Fruit fly (Drosophila melanogaster): ENCODE data around the gene ifc.

ifc gene

DNA sequence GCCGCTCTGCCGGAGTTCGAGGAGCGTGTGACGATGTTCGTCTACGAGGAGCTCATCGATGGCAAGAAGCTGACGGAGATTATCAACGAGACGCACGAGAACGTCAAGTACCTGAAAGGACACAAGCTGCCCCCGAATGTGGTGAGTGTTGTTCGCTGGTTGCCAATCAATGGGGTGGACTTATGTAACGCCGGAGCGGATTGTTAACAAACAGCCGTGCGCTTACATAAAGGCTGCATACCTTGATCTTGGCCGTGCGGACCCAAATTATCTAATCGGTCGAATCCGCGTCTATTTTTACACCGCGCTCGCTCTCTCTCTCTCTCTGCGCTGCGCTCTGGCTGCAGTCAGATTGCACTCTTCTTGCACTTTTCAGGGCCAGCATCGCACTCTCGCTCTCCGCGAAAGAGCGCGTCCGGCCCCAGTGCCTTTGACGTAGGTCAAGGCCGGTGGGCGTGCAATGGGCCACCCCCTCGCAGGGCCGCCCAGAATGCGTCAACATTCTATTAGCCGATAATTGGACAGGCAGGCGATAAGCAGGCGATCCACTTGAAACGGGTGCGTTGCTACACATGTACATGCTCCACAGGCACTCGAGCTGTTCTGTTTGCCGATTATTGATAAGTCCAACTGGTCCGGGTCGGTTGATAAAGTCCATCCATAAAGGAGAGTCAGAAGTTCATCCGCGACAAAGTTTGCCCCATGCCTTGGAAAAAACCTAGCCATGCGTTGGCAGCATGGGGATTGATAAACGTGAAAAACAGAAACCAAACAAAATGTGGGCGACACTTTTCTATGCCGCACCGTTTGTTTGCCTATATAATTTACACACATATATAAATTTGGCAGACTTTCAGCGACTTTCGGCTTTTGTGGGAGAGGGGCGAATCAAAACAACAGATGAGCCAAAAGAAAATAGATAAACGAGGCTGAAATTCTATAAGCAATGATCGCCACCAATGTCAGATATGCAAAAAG, 41.6 kb upstream of the ifc start (continued):
- no peak for TF ChIP-seq C15 (GFP tag; IDR thresholded peaks at IDR 0.05)
- TF ChIP-seq Ptx1 (GFP tag; IDR thresholded peaks at IDR 0.05), result 0 out of 2 replicates have a peak, but pooled peaks have one; percentile 15
- TF ChIP-seq CG7745 (tag; optimal IDR thresholded peaks at IDR 0.05), result peak; percentile 3
- TF ChIP-seq CG1602 (GFP tag; optimal IDR thresholded peaks at IDR 0.05), result no peak
- TF ChIP-seq ATbp (GFP tag; optimal IDR thresholded peaks at IDR 0.05), result no peak
- peak; percentile 73 for TF ChIP-seq CG7987 (GFP tag; optimal IDR thresholded peaks at IDR 0.05)
- peak; percentile 48 for TF ChIP-seq B-H2 (GFP tag; optimal IDR thresholded peaks at IDR 0.05)
- TF ChIP-seq Adf1 (GFP tag; IDR thresholded peaks at IDR 0.05), result no peak
- TF ChIP-seq Fer1 (GFP tag; optimal IDR thresholded peaks at IDR 0.05), result no peak
- 0 out of 3 replicates have a peak, but pooled peaks have one; percentile 34 for TF ChIP-seq zfh1 (GFP tag; IDR thresholded peaks at IDR 0.05)
- no peak for TF ChIP-seq CG18011 (GFP tag; optimal IDR thresholded peaks at IDR 0.05)
- peak; percentile 34 for TF ChIP-seq Dad (GFP tag; optimal IDR thresholded peaks at IDR 0.05)
- peak; percentile 38; the same call in 1 of the 2 replicates for TF ChIP-seq E2f2 (GFP tag; IDR thresholded peaks at IDR 0.05)
- no peak for TF ChIP-seq CG3407 (GFP tag; optimal IDR thresholded peaks at IDR 0.05)
- TF ChIP-seq mirr (GFP tag; optimal IDR thresholded peaks at IDR 0.05), result peak; percentile 78
- no peak for TF ChIP-seq ttk (GFP tag; IDR thresholded peaks at IDR 0.05)
- TF ChIP-seq ftz-f1 (GFP tag; optimal IDR thresholded peaks at IDR 0.05), result peak; percentile 96
- no peak for TF ChIP-seq CG18262 (tag; optimal IDR thresholded peaks at IDR 0.05)
- peak; percentile 9 for TF ChIP-seq CG1792 (GFP tag; optimal IDR thresholded peaks at IDR 0.05)
- no peak for TF ChIP-seq danr (GFP tag; IDR thresholded peaks at IDR 0.05)
- TF ChIP-seq Aef1 (GFP tag; IDR thresholded peaks at IDR 0.05), result no peak
- no peak for TF ChIP-seq CG2875 (GFP tag; optimal IDR thresholded peaks at IDR 0.05)
- TF ChIP-seq CG5180 (GFP tag; optimal IDR thresholded peaks at IDR 0.05), result no peak
- TF ChIP-seq CG13624 (GFP tag; optimal IDR thresholded peaks at IDR 0.05), result peak; percentile 39
- TF ChIP-seq CG11696 (GFP tag; IDR thresholded peaks at IDR 0.05), result no peak
- TF ChIP-seq CG8359 (GFP tag; optimal IDR thresholded peaks at IDR 0.05; ENCODE audit: borderline replicate concordance), result no peak
- no peak for TF ChIP-seq trem (tag; optimal IDR thresholded peaks at IDR 0.05)
- no peak for TF ChIP-seq lov (optimal IDR thresholded peaks at IDR 0.05)
- TF ChIP-seq lov (GFP tag; IDR thresholded peaks at IDR 0.05), result no peak
- no peak for TF ChIP-seq CG14860 (GFP tag; IDR thresholded peaks at IDR 0.05; ENCODE audit: partially characterized antibody)
- TF ChIP-seq sob (GFP tag; IDR thresholded peaks at IDR 0.05), result peak; percentile 21; the same call in 1 of the 2 replicates
- peak; percentile 42; the same call in 1 of the 3 replicates for TF ChIP-seq so (GFP tag; IDR thresholded peaks at IDR 0.05)
- peak in 1 of 2 experiments; percentile 99 for TF ChIP-seq Hr78 (GFP tag; optimal IDR thresholded peaks at IDR 0.05)
- TF ChIP-seq CG17186 (GFP tag; optimal IDR thresholded peaks at IDR 0.05), result no peak
- TF ChIP-seq HLHmδ (GFP tag; optimal IDR thresholded peaks at IDR 0.05), result no peak
- no peak for TF ChIP-seq NC2β (GFP tag; optimal IDR thresholded peaks at IDR 0.05)
- TF ChIP-seq bcd (GFP tag; optimal IDR thresholded peaks at IDR 0.05), result no peak
- TF ChIP-seq Pdp1 (GFP tag; optimal IDR thresholded peaks at IDR 0.05), result peak in 1 of 2 experiments; percentile 98
- TF ChIP-seq CG1832 (GFP tag; optimal IDR thresholded peaks at IDR 0.05), result peak; percentile 47
- no peak for TF ChIP-seq CG12744 (GFP tag; optimal IDR thresholded peaks at IDR 0.05)
- TF ChIP-seq sr (GFP tag; IDR thresholded peaks at IDR 0.05), result 0 out of 3 replicates have a peak, but pooled peaks have one; percentile 10
- no peak for TF ChIP-seq sens (GFP tag)
- peak; percentile 55 for TF ChIP-seq twi (tag; optimal IDR thresholded peaks at IDR 0.05)
- TF ChIP-seq hb (GFP tag; IDR thresholded peaks at IDR 0.05; ENCODE audit: partially characterized antibody), result no peak
- TF ChIP-seq HmgZ (tag; optimal IDR thresholded peaks at IDR 0.05), result peak; percentile 53
- TF ChIP-seq gt (GFP tag; IDR thresholded peaks at IDR 0.05), result no peak
- TF ChIP-seq cg (GFP tag; optimal IDR thresholded peaks at IDR 0.05), result no peak
- TF ChIP-seq Dll (GFP tag; IDR thresholded peaks at IDR 0.05; ENCODE audit: partially characterized antibody), result peak; percentile 50; the same call in 2 of the 4 replicates

Measured in whole organism, embryonic.